Fruit fly (Drosophila melanogaster) whole organism, prepupa: ENCODE results near the gene CG32284.

Experiments used
- CG6854 ChIP-seq: fragments of 200-800 bp; sonication (Bioruptor generic); optimal IDR thresholded peaks from 2 replicates; lab custom pipeline; 2017; ENCODE audit warnings: missing biosample characterization, mild to moderate bottlenecking, missing genetic modification characterization
- CG8632 ChIP-seq: fragments of 200-800 bp; sonication (Bioruptor generic); optimal IDR thresholded peaks from 3 replicates; lab custom pipeline; 2016; ENCODE audit warnings: missing biosample characterization, missing genetic modification characterization
- Eip78C ChIP-seq: fragments of 200-800 bp; sonication (Bioruptor generic); peaks from one replicate; lab custom pipeline; 2016; ENCODE audit warnings: missing biosample characterization, missing genetic modification characterization
- Ets21C ChIP-seq: fragments of 200-800 bp; sonication (Bioruptor generic); optimal IDR thresholded peaks from 3 replicates; lab custom pipeline; 2016; ENCODE audit warnings: missing biosample characterization, missing genetic modification characterization
- Smox ChIP-seq: fragments of 200-800 bp; sonication (Bioruptor generic); optimal IDR thresholded peaks from 3 replicates; lab custom pipeline; 2016; ENCODE audit warnings: missing biosample characterization, missing genetic modification characterization
- Sox102F ChIP-seq: fragments of 200-800 bp; sonication (Bioruptor generic); optimal IDR thresholded peaks from 2 replicates; lab custom pipeline; 2016; ENCODE audit warnings: missing biosample characterization, mild to moderate bottlenecking, missing genetic modification characterization
- dsx ChIP-seq: fragments of 200-800 bp; optimal IDR thresholded peaks from 3 replicates; lab custom pipeline; 2019; ENCODE audit warnings: missing biosample characterization, mild to moderate bottlenecking, missing genetic modification characterization, moderate library complexity; ENCODE audit not compliant: poor library complexity, severe bottlenecking
- eg ChIP-seq: fragments of 200-800 bp; sonication (Bioruptor generic); IDR thresholded peaks from 3 replicates; pipeline ENCODE4 v1.3.6; 2022; ENCODE audit warnings: missing biosample characterization, missing genetic modification characterization
- esn ChIP-seq: fragments of 200-800 bp; sonication (Bioruptor generic); optimal IDR thresholded peaks from 2 replicates; lab custom pipeline; 2016; ENCODE audit warnings: missing biosample characterization, mild to moderate bottlenecking, missing genetic modification characterization, moderate library complexity
- fd59A ChIP-seq: fragments of 200-800 bp; sonication (Bioruptor generic); optimal IDR thresholded peaks from 2 replicates; lab custom pipeline; 2017; ENCODE audit warnings: missing biosample characterization, mild to moderate bottlenecking, missing genetic modification characterization, missing genetic modification reagents
- fd85E ChIP-seq: fragments of 200-800 bp; sonication (Bioruptor generic); optimal IDR thresholded peaks from 3 replicates; lab custom pipeline; 2016; ENCODE audit warnings: missing biosample characterization, missing genetic modification characterization
- lz ChIP-seq: fragments of 200-800 bp; sonication (Bioruptor generic); optimal IDR thresholded peaks from 3 replicates; lab custom pipeline; 2016; ENCODE audit warnings: missing biosample characterization, missing genetic modification characterization
- salr ChIP-seq, 2 experiments: fragments of 200-800 bp; sonication (Bioruptor generic); optimal IDR thresholded peaks; 3 replicates each; lab custom pipeline; 2016 to 2018; ENCODE audit warnings: missing biosample characterization in 2 of 2, missing genetic modification characterization in 2 of 2, mild to moderate bottlenecking in 1 of 2

DNA sequence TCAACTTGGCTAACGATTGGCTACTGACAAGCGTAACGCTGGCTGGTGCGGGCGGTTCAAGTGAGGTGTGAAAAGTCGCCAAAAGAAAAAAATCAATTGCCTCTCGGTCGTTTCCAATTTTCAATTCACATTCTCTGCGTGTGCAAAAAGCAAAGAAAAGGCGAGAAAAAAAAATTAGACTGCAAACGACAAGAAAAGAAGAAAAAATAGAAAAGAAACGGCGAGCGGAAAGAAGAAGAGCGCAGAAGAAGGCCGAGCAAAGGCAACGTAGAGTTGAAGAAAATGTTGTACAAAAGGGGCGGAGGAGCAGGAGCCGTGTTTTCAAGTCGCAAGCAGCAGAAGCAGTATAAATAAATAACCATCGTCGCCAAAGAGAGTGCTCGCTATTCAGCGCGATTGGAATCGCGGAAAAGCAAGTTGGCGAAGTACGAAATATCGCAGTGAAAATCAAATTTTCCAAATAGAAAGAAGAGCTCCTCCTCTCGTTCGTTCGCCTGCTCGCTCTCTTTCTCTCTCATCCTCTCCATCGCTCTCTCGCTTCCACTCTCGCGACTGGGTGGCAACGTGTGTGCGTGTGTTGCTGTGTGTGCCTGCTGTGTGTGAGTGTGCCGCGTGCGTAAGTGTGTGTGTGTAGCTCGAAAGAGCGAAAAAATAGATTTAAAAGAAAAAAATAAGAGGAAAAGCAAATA is 39.4 kb downstream of the CG32284 start:
- TF ChIP-seq fd59A (no peak), CG6854 (GFP tag; lab: Kevin White, UChicago) (no peak), eg (peak; percentile 59), Eip78C (GFP tag; lab: Kevin White, UChicago) (no peak), fd85E (no peak), lz (GFP tag; lab: Kevin White, UChicago) (no peak), CG8632 (no peak), Smox (GFP tag; lab: Kevin White, UChicago) (no peak), dsx (GFP tag; lab: Kevin White, UChicago) (peak; percentile 62), salr (GFP tag; optimal IDR thresholded peaks at IDR 0.05; lab: Kevin White, UChicago) (peak in 1 of 2 experiments; percentile 27), esn (GFP tag; lab: Kevin White, UChicago) (peak; percentile 5), Ets21C (GFP tag; lab: Kevin White, UChicago) (no peak), Sox102F (GFP tag; lab: Kevin White, UChicago) (no peak)
